Fruit fly (Drosophila melanogaster): ENCODE measurements around the gene CCT1.

CCT1 gene

DNA sequence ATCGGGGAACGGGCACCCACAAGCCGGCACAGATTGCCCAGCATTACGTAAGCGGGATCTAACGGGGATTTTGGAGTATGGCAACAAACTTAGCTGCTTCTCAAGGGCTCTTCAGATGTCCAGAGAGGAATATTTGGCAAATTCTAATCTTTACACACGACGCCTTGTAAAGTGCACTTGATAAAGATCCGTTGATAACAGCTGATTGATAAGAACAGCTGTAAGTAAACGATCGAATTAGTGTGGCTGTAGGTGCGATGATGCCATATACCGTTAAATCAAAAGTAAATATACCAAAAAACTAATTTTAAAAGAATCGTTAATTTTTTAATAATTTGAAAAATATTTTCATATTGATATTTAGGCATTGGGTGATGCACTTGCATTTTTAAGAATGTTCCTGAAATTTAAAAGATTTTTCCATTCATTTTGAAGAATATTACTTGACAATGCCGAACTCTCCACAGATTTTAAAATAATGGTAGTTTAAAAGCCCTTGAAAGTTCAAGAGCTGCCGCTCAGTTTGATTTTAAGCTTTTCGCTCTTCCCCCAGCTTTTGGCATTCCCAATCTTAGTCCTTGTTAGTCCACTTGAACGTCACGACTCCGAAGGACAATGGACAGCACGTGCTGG lies 23.2 kb downstream of the CCT1 start, which contains the start of the genes CG5377 and Nrx-1 (continued):
- TF ChIP-seq CoRest (tag; optimal IDR thresholded peaks at IDR 0.05) (peak; percentile 6), CG34224 (GFP tag; IDR thresholded peaks at IDR 0.05; ENCODE audit: partially characterized antibody) (peak; percentile 35; the same call in 1 of the 3 replicates), CG1603 (tag; optimal IDR thresholded peaks at IDR 0.05) (peak; percentile 27), az2 (GFP tag; optimal IDR thresholded peaks at IDR 0.05) (no peak), Dll (GFP tag; IDR thresholded peaks at IDR 0.05; ENCODE audit: partially characterized antibody) (peak; percentile 45; the same call in 1 of the 4 replicates), tx (GFP tag; optimal IDR thresholded peaks at IDR 0.05) (no peak), sna (GFP tag; IDR thresholded peaks at IDR 0.05; ENCODE audit: partially characterized antibody) (0 out of 2 replicates have a peak, but pooled peaks have one; percentile 17), knrl (GFP tag; IDR thresholded peaks at IDR 0.05; ENCODE audit: partially characterized antibody) (no peak), Pdp1 (GFP tag; optimal IDR thresholded peaks at IDR 0.05) (peak in 1 of 2 experiments; percentile 78), maf-S (GFP tag; optimal IDR thresholded peaks at IDR 0.05) (no peak), Neu2 (GFP tag; optimal IDR thresholded peaks at IDR 0.05; ENCODE audit: borderline replicate concordance) (no peak), Atf-2 (GFP tag; optimal IDR thresholded peaks at IDR 0.05) (no peak), trem (tag; optimal IDR thresholded peaks at IDR 0.05) (peak; percentile 23), CG34422 (GFP tag; IDR thresholded peaks at IDR 0.05) (peak; percentile 6; the same call in 1 of the 3 replicates), Dp (GFP tag; optimal IDR thresholded peaks at IDR 0.05) (peak; percentile 60), lola (GFP tag; optimal IDR thresholded peaks at IDR 0.05) (no peak), D (optimal IDR thresholded peaks at IDR 0.05) (no peak), D (GFP tag; optimal IDR thresholded peaks at IDR 0.05) (no peak), Lhr (GFP tag; optimal IDR thresholded peaks at IDR 0.05) (no peak), CG33213 (GFP tag; optimal IDR thresholded peaks at IDR 0.05) (no peak), MBD-R2 (GFP tag; IDR thresholded peaks at IDR 0.05) (peak; percentile 74), pb (GFP tag; optimal IDR thresholded peaks at IDR 0.05) (no peak), gfzf (GFP tag; optimal IDR thresholded peaks at IDR 0.05) (peak; percentile 65), E2f2 (GFP tag; IDR thresholded peaks at IDR 0.05) (peak; percentile 59), nau (GFP tag; optimal IDR thresholded peaks at IDR 0.05) (no peak), unc-4 (GFP tag; IDR thresholded peaks at IDR 0.05; ENCODE audit: partially characterized antibody) (0 out of 2 replicates have a peak, but pooled peaks have one; percentile 22), CG9797 (GFP tag; optimal IDR thresholded peaks at IDR 0.05) (peak; percentile 74), crp (GFP tag; optimal IDR thresholded peaks at IDR 0.05) (peak; percentile 51 to 92), salm (tag; optimal IDR thresholded peaks at IDR 0.05) (no peak), Myb (GFP tag; optimal IDR thresholded peaks at IDR 0.05) (peak; percentile 53), HLH3B (GFP tag; IDR thresholded peaks at IDR 0.05) (no peak), CG7928 (GFP tag; optimal IDR thresholded peaks at IDR 0.05) (no peak)

DNA sequence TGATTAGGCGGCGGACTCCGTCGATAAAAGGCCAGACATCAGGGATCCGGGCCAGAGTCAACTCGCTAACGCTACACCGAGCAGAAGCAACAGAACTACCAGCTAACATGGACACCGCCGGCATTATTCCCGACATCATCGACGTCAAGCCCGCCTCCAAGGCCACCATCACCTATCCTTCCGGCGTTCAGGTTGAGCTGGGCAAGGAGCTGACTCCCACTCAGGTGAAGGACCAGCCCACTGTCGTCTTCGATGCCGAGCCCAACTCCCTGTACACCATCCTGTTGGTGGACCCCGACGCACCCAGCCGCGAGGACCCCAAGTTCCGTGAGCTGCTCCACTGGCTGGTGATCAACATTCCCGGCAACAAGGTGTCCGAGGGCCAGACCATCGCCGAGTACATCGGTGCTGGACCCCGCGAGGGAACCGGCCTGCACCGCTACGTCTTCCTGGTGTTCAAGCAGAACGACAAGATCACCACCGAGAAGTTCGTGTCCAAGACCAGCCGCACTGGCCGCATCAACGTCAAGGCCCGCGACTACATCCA lies 25.2 kb downstream of the CCT1 start, which contains the start of gene Pebp1:
Gene Pebp1 (plus strand): TSS at position 51 of the 547 bp plus-strand sequence.
- peak; percentile 74 for TF ChIP-seq Med (GFP tag)
- TF ChIP-seq Ets65A (GFP tag) = peak; percentile 76
- TF ChIP-seq esg (GFP tag; conservative IDR thresholded peaks at IDR 0.05) = no peak
- TF ChIP-seq wor (GFP tag; IDR thresholded peaks at IDR 0.05) = no peak
- 0 out of 2 replicates have a peak, but pooled peaks have one; percentile 8 for TF ChIP-seq ato (GFP tag; IDR thresholded peaks at IDR 0.05; ENCODE audit: partially characterized antibody)
- TF ChIP-seq lilli (GFP tag; optimal IDR thresholded peaks at IDR 0.05) = peak; percentile 10
- TF ChIP-seq toy (GFP tag; IDR thresholded peaks at IDR 0.05) = no peak
- TF ChIP-seq ci (GFP tag; IDR thresholded peaks at IDR 0.05) = 0 out of 3 replicates have a peak, but pooled peaks have one; percentile 19
